Fruit fly (Drosophila melanogaster): ENCODE data around the gene CG13606.

Gene CG13606

DNA sequence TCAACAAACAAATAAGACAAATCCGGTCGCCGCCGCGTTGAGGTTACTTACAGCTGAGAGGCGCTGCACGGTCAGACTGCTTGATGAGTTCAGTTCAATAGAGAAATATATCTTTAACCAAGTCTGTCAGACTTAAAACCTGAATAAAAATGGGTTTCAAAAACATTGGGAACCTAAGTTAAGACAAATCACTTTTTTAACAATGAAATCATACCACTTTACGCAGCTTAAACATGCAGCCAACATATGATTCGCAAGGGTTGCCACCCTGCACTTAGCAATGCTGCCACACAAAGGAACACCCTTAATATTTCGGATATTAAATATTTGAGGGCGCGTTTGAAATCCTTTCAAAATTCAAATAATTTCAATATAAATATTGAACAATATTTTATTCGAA is 16.2 kb downstream of the CG13606 start, which contains the start of gene CG5515:
CG5515 (minus strand) TSS at position 278 of the 400 bp plus-strand sequence.
- peak; percentile 81 for TF ChIP-seq CG2712 (tag; optimal IDR thresholded peaks at IDR 0.05)
- peak; percentile 84 for TF ChIP-seq CoRest (tag; optimal IDR thresholded peaks at IDR 0.05)
- TF ChIP-seq Oli (tag; optimal IDR thresholded peaks at IDR 0.05): peak; percentile 57
- TF ChIP-seq gcm2 (GFP tag; optimal IDR thresholded peaks at IDR 0.05): peak; percentile 38
- peak; percentile 61 for TF ChIP-seq B-H1 (GFP tag; IDR thresholded peaks at IDR 0.05)
- no peak for TF ChIP-seq CG4360 (GFP tag; IDR thresholded peaks at IDR 0.05)
- TF ChIP-seq CG4404 (GFP tag; IDR thresholded peaks at IDR 0.05): peak; percentile 76
- TF ChIP-seq CG7963 (GFP tag; IDR thresholded peaks at IDR 0.05; ENCODE audit: partially characterized antibody): peak; percentile 72
- no peak for TF ChIP-seq scrt (GFP tag; optimal IDR thresholded peaks at IDR 0.05)
- no peak for TF ChIP-seq CG2199 (GFP tag; IDR thresholded peaks at IDR 0.05)
- peak; percentile 3 for TF ChIP-seq CG12219 (GFP tag; optimal IDR thresholded peaks at IDR 0.05)
- TF ChIP-seq ken (GFP tag; IDR thresholded peaks at IDR 0.05): peak; percentile 93
- TF ChIP-seq CG17568 (GFP tag; optimal IDR thresholded peaks at IDR 0.05): no peak
- peak; percentile 80 for TF ChIP-seq CG14860 (GFP tag; IDR thresholded peaks at IDR 0.05; ENCODE audit: partially characterized antibody)
- TF ChIP-seq ase (GFP tag; IDR thresholded peaks at IDR 0.05): peak; percentile 83
- TF ChIP-seq Poxn (GFP tag; IDR thresholded peaks at IDR 0.05): no peak
- TF ChIP-seq Drgx (GFP tag; IDR thresholded peaks at IDR 0.05): peak; percentile 75
- TF ChIP-seq CG14050 (GFP tag; IDR thresholded peaks at IDR 0.05): peak; percentile 80
- peak; percentile 29 for TF ChIP-seq Dek (tag; optimal IDR thresholded peaks at IDR 0.05)
- TF ChIP-seq gsb-n (tag; optimal IDR thresholded peaks at IDR 0.05): no peak
- peak; percentile 80 for TF ChIP-seq ssp (GFP tag; IDR thresholded peaks at IDR 0.05)
- TF ChIP-seq Chrac-16 (GFP tag; optimal IDR thresholded peaks at IDR 0.05): peak; percentile 69
- peak; percentile 70 for TF ChIP-seq CG12942 (GFP tag; optimal IDR thresholded peaks at IDR 0.05)
- TF ChIP-seq MESR4 (GFP tag; optimal IDR thresholded peaks at IDR 0.05): peak; percentile 59
- peak; percentile 47; the same call in 1 of the 2 replicates for TF ChIP-seq CG31224 (GFP tag; IDR thresholded peaks at IDR 0.05)
- TF ChIP-seq eyg (GFP tag; optimal IDR thresholded peaks at IDR 0.05): peak; percentile 48
- peak; percentile 76 for TF ChIP-seq Bdp1 (GFP tag; optimal IDR thresholded peaks at IDR 0.05)
- peak; percentile 61 for TF ChIP-seq cato (GFP tag; optimal IDR thresholded peaks at IDR 0.05; ENCODE audit: borderline replicate concordance)
- TF ChIP-seq CG9727 (GFP tag; optimal IDR thresholded peaks at IDR 0.05): peak; percentile 71
- TF ChIP-seq CG10274 (GFP tag; optimal IDR thresholded peaks at IDR 0.05): no peak
- no peak for TF ChIP-seq toy (GFP tag; IDR thresholded peaks at IDR 0.05)
- peak; percentile 35 for TF ChIP-seq en (GFP tag; optimal IDR thresholded peaks at IDR 0.05)
- TF ChIP-seq Spps (tag; optimal IDR thresholded peaks at IDR 0.05): peak; percentile 20
- TF ChIP-seq ara (GFP tag; IDR thresholded peaks at IDR 0.05): peak; percentile 80
- TF ChIP-seq CG17612 (GFP tag; IDR thresholded peaks at IDR 0.05): peak; percentile 27; the same call in 1 of the 2 replicates
- no peak for TF ChIP-seq ERR (GFP tag; optimal IDR thresholded peaks at IDR 0.05)
- peak; percentile 82 for TF ChIP-seq CG2889 (GFP tag; IDR thresholded peaks at IDR 0.05)
- no peak for TF ChIP-seq cg (GFP tag; optimal IDR thresholded peaks at IDR 0.05)
- no peak for TF ChIP-seq CG17912 (GFP tag; optimal IDR thresholded peaks at IDR 0.05)
- peak; percentile 56 for TF ChIP-seq CG13123 (GFP tag; optimal IDR thresholded peaks at IDR 0.05)
- peak; percentile 86 for TF ChIP-seq slbo (GFP tag; IDR thresholded peaks at IDR 0.05)
- peak; percentile 87 for TF ChIP-seq nmo (GFP tag; optimal IDR thresholded peaks at IDR 0.05)
- no peak for TF ChIP-seq abd-A (tag; optimal IDR thresholded peaks at IDR 0.05)
- peak; percentile 49 for TF ChIP-seq pum (GFP tag; optimal IDR thresholded peaks at IDR 0.05)
- TF ChIP-seq kni (GFP tag; optimal IDR thresholded peaks at IDR 0.05): peak; percentile 3
- TF ChIP-seq CG8388 (GFP tag; optimal IDR thresholded peaks at IDR 0.05): peak; percentile 41
- TF ChIP-seq knrl (GFP tag; IDR thresholded peaks at IDR 0.05; ENCODE audit: partially characterized antibody): peak; percentile 89
- TF ChIP-seq zfh2 (GFP tag; optimal IDR thresholded peaks at IDR 0.05): peak; percentile 88
- TF ChIP-seq ash1 (GFP tag; optimal IDR thresholded peaks at IDR 0.05): no peak
- TF ChIP-seq CG10462 (GFP tag; optimal IDR thresholded peaks at IDR 0.05): no peak
- no peak for TF ChIP-seq Hr78 (GFP tag; optimal IDR thresholded peaks at IDR 0.05)

Measured in whole organism, embryonic.